Fruit fly (Drosophila melanogaster) whole organism, embryonic: ENCODE measurements around the gene crq.

ENCODE experiments used
- Asciz ChIP-seq: fragments of 200-800 bp; sonication (Bioruptor generic); optimal IDR thresholded peaks from 2 replicates; lab custom pipeline; 2017; ENCODE audit warnings: missing biosample characterization, mild to moderate bottlenecking, missing genetic modification characterization, missing genetic modification reagents
- Bteb2 ChIP-seq: fragments of 200-800 bp; sonication (Bioruptor generic); optimal IDR thresholded peaks from 2 replicates; lab custom pipeline; 2016; ENCODE audit warnings: missing biosample characterization, missing genetic modification characterization
- CG10209 ChIP-seq: fragments of 200-800 bp; sonication (Bioruptor generic); optimal IDR thresholded peaks from 3 replicates; lab custom pipeline; 2017; ENCODE audit warnings: missing biosample characterization, mild to moderate bottlenecking, missing genetic modification characterization, missing genetic modification reagents
- CG11093 ChIP-seq: fragments of 200-800 bp; sonication (Bioruptor generic); IDR thresholded peaks from 3 replicates; pipeline ENCODE4 v1.3.6; 2022; ENCODE audit warnings: missing biosample characterization, missing genetic modification characterization
- CG11247 ChIP-seq: fragments of 200-800 bp; sonication (Bioruptor generic); IDR thresholded peaks from 2 replicates; pipeline ENCODE4 v1.3.6; 2022; ENCODE audit warnings: missing biosample characterization, missing genetic modification characterization
- CG11560 ChIP-seq: fragments of 200-800 bp; sonication (Bioruptor generic); IDR thresholded peaks from 3 replicates; pipeline ENCODE4 v1.3.6; 2022; ENCODE audit warnings: missing biosample characterization, missing genetic modification characterization
- CG12155 ChIP-seq: fragments of 200-800 bp; sonication (Bioruptor generic); optimal IDR thresholded peaks from 3 replicates; lab custom pipeline; 2016; ENCODE audit warnings: missing biosample characterization, missing genetic modification characterization
- CG12391 ChIP-seq: fragments of 200-800 bp; sonication (Bioruptor generic); optimal IDR thresholded peaks from 3 replicates; lab custom pipeline; 2018; ENCODE audit warnings: missing biosample characterization, mild to moderate bottlenecking, missing genetic modification characterization, moderate library complexity
- CG12659 ChIP-seq: fragments of 200-800 bp; sonication (Bioruptor generic); optimal IDR thresholded peaks from 3 replicates; lab custom pipeline; 2017; ENCODE audit warnings: mild to moderate bottlenecking, missing biosample characterization, missing genetic modification reagents, missing genetic modification characterization
- CG12942 ChIP-seq: fragments of 200-800 bp; sonication (Bioruptor generic); optimal IDR thresholded peaks from 3 replicates; lab custom pipeline; 2016; ENCODE audit warnings: missing biosample characterization, missing genetic modification characterization
- CG13624 ChIP-seq: fragments of 200-800 bp; sonication (Bioruptor generic); optimal IDR thresholded peaks from 2 replicates; lab custom pipeline; 2016; ENCODE audit warnings: missing biosample characterization, missing genetic modification characterization
- CG14710 ChIP-seq: fragments of 200-800 bp; sonication (Bioruptor generic); optimal IDR thresholded peaks from 3 replicates; lab custom pipeline; 2019; ENCODE audit warnings: missing biosample characterization, mild to moderate bottlenecking, missing genetic modification characterization, moderate library complexity
- CG15601 ChIP-seq: fragments of 200-800 bp; sonication (Bioruptor generic); optimal IDR thresholded peaks from 3 replicates; lab custom pipeline; 2019; ENCODE audit warnings: missing biosample characterization, mild to moderate bottlenecking, missing genetic modification characterization, moderate library complexity
- CG1647 ChIP-seq: fragments of 200-800 bp; sonication (Bioruptor generic); optimal IDR thresholded peaks from 3 replicates; lab custom pipeline; 2016; ENCODE audit warnings: missing biosample characterization, missing genetic modification characterization
- CG16813 ChIP-seq: fragments of 200-800 bp; sonication (Bioruptor generic); IDR thresholded peaks from 3 replicates; pipeline ENCODE4 v1.3.6; 2022; ENCODE audit warnings: missing biosample characterization, missing genetic modification characterization; ENCODE audit not compliant: partially characterized antibody
- CG16815 ChIP-seq: fragments of 200-800 bp; sonication (Bioruptor generic); optimal IDR thresholded peaks from 3 replicates; lab custom pipeline; 2017; ENCODE audit warnings: missing biosample characterization, mild to moderate bottlenecking, missing genetic modification characterization
- CG17328 ChIP-seq: fragments of 200-800 bp; sonication (Bioruptor generic); IDR thresholded peaks from 2 replicates; pipeline ENCODE4 v1.3.6; 2022; ENCODE audit warnings: missing biosample characterization, missing genetic modification characterization
- CG18476 ChIP-seq: fragments of 200-800 bp; sonication (Bioruptor generic); optimal IDR thresholded peaks from 2 replicates; lab custom pipeline; 2016; ENCODE audit warnings: missing biosample characterization, mild to moderate bottlenecking, missing genetic modification characterization
- CG30431 ChIP-seq: fragments of 200-800 bp; sonication (Bioruptor generic); optimal IDR thresholded peaks from 2 replicates; lab custom pipeline; 2017; ENCODE audit warnings: missing biosample characterization, missing genetic modification characterization
- CG4617 ChIP-seq: fragments of 200-800 bp; sonication (Bioruptor generic); optimal IDR thresholded peaks from 3 replicates; lab custom pipeline; 2016; ENCODE audit warnings: missing biosample characterization, missing genetic modification characterization, borderline replicate concordance
- CG5953 ChIP-seq: fragments of 200-800 bp; sonication (Bioruptor generic); IDR thresholded peaks from 2 replicates; pipeline ENCODE4 v1.3.6; 2022; ENCODE audit warnings: missing biosample characterization, missing genetic modification characterization
- CG6254 ChIP-seq: fragments of 200-800 bp; sonication (Bioruptor generic); optimal IDR thresholded peaks from 3 replicates; lab custom pipeline; 2017; ENCODE audit warnings: mild to moderate bottlenecking, missing biosample characterization, missing genetic modification reagents, missing genetic modification characterization
- CG6689 ChIP-seq: fragments of 200-800 bp; sonication (Bioruptor generic); IDR thresholded peaks from 2 replicates; pipeline ENCODE4 v1.3.6; 2022; ENCODE audit warnings: missing biosample characterization, missing genetic modification characterization
- CG6854 ChIP-seq: fragments of 200-800 bp; sonication (Bioruptor generic); optimal IDR thresholded peaks from 3 replicates; lab custom pipeline; 2017; ENCODE audit warnings: missing biosample characterization, mild to moderate bottlenecking, missing genetic modification characterization
- Dek ChIP-seq: fragments of 200-800 bp; sonication (Bioruptor generic); optimal IDR thresholded peaks from 3 replicates; lab custom pipeline; 2019; ENCODE audit warnings: missing biosample characterization, mild to moderate bottlenecking, missing genetic modification characterization, moderate library complexity
- Ets65A ChIP-seq: fragments of 200-800 bp; sonication (Bioruptor generic); peaks from one replicate; lab custom pipeline; 2016; ENCODE audit warnings: missing biosample characterization, missing genetic modification characterization
- Gug ChIP-seq: fragments of 200-800 bp; sonication (Bioruptor generic); IDR thresholded peaks from 4 replicates; pipeline ENCODE4 v1.3.6; 2022; ENCODE audit warnings: missing biosample characterization, missing genetic modification characterization
- HmgD ChIP-seq: fragments of 200-800 bp; sonication (Bioruptor generic); optimal IDR thresholded peaks from 3 replicates; lab custom pipeline; 2016; ENCODE audit warnings: missing biosample characterization, missing genetic modification characterization
- Jarid2 ChIP-seq: fragments of 200-800 bp; sonication (Bioruptor generic); optimal IDR thresholded peaks from 3 replicates; lab custom pipeline; 2017; ENCODE audit warnings: mild to moderate bottlenecking, missing biosample characterization, missing genetic modification reagents, missing genetic modification characterization
- Mad ChIP-seq: fragments of 200-800 bp; sonication (Bioruptor generic); optimal IDR thresholded peaks from 2 replicates; lab custom pipeline; 2016; ENCODE audit warnings: missing biosample characterization, missing genetic modification characterization
- Neu2 ChIP-seq: fragments of 200-800 bp; sonication (Bioruptor generic); optimal IDR thresholded peaks from 3 replicates; lab custom pipeline; 2016; ENCODE audit warnings: missing biosample characterization, missing genetic modification characterization, borderline replicate concordance
- Sry-β ChIP-seq: fragments of 200-800 bp; sonication (Bioruptor generic); optimal IDR thresholded peaks from 2 replicates; lab custom pipeline; 2018; ENCODE audit warnings: missing biosample characterization, mild to moderate bottlenecking, missing genetic modification characterization, moderate library complexity
- br ChIP-seq: fragments of >200 bp; optimal IDR thresholded peaks from 2 replicates; lab custom pipeline; 2017
- chn ChIP-seq: fragments of 200-800 bp; sonication (Bioruptor generic); optimal IDR thresholded peaks from 2 replicates; lab custom pipeline; 2016; ENCODE audit warnings: missing biosample characterization, missing genetic modification characterization
- da ChIP-seq: fragments of 200-800 bp; sonication (Bioruptor generic); optimal IDR thresholded peaks from 2 replicates; lab custom pipeline; 2016; ENCODE audit warnings: missing biosample characterization, missing genetic modification characterization
- dysf ChIP-seq: fragments of 200-800 bp; sonication (Bioruptor generic); IDR thresholded peaks from 3 replicates; pipeline ENCODE4 v1.3.6; 2022; ENCODE audit warnings: missing biosample characterization, missing genetic modification characterization
- ems ChIP-seq: fragments of 200-800 bp; sonication (Bioruptor generic); optimal IDR thresholded peaks from 3 replicates; lab custom pipeline; 2016; ENCODE audit warnings: missing biosample characterization, missing genetic modification characterization
- esg ChIP-seq: fragments of 200-800 bp; sonication (Bioruptor generic); conservative IDR thresholded peaks from 2 replicates; pipeline ENCODE4 v1.3.6; 2022; ENCODE audit warnings: missing biosample characterization, missing genetic modification characterization
- fru ChIP-seq: fragments of >200 bp; optimal IDR thresholded peaks from 2 replicates; lab custom pipeline; 2017
- gcm2 ChIP-seq: fragments of 200-800 bp; sonication (Bioruptor generic); optimal IDR thresholded peaks from 2 replicates; lab custom pipeline; 2016; ENCODE audit warnings: missing biosample characterization, missing genetic modification characterization
- gro ChIP-seq: fragments of 200-800 bp; sonication (Bioruptor generic); optimal IDR thresholded peaks from 2 replicates; lab custom pipeline; 2016; ENCODE audit warnings: missing biosample characterization, missing genetic modification characterization
- gt ChIP-seq: fragments of 200-800 bp; sonication (Bioruptor generic); IDR thresholded peaks from 2 replicates; pipeline ENCODE4 v1.3.6; 2022; ENCODE audit warnings: missing biosample characterization, missing genetic modification characterization
- hb ChIP-seq: fragments of 200-800 bp; sonication (Bioruptor generic); IDR thresholded peaks from 3 replicates; pipeline ENCODE4 v1.3.6; 2022; ENCODE audit warnings: missing biosample characterization, missing genetic modification characterization; ENCODE audit not compliant: partially characterized antibody
- her ChIP-seq: fragments of 200-800 bp; sonication (Bioruptor generic); optimal IDR thresholded peaks from 2 replicates; lab custom pipeline; 2016; ENCODE audit warnings: missing biosample characterization, missing genetic modification characterization
- inv ChIP-seq: fragments of 200-800 bp; sonication (Bioruptor generic); IDR thresholded peaks from 2 replicates; pipeline ENCODE4 v1.3.6; 2022; ENCODE audit warnings: missing biosample characterization, missing genetic modification characterization; ENCODE audit not compliant: partially characterized antibody
- nerfin-2 ChIP-seq: fragments of 200-800 bp; sonication (Bioruptor generic); IDR thresholded peaks from 2 replicates; pipeline ENCODE4 v1.3.6; 2022; ENCODE audit warnings: missing biosample characterization, missing genetic modification characterization; ENCODE audit not compliant: partially characterized antibody
- org-1 ChIP-seq: fragments of 200-800 bp; sonication (Bioruptor generic); optimal IDR thresholded peaks from 2 replicates; lab custom pipeline; 2017; ENCODE audit warnings: missing biosample characterization, missing genetic modification characterization
- sens-2 ChIP-seq: fragments of 200-800 bp; sonication (Bioruptor generic); IDR thresholded peaks from 2 replicates; pipeline ENCODE4 v1.3.6; 2022; ENCODE audit warnings: missing biosample characterization, missing genetic modification characterization
- slbo ChIP-seq: fragments of 200-800 bp; sonication (Bioruptor generic); IDR thresholded peaks from 2 replicates; pipeline ENCODE4 v1.3.6; 2022; ENCODE audit warnings: missing biosample characterization, missing genetic modification characterization
- sob ChIP-seq: fragments of 200-800 bp; sonication (Bioruptor generic); IDR thresholded peaks from 2 replicates; pipeline ENCODE4 v1.3.6; 2022; ENCODE audit warnings: missing biosample characterization, missing genetic modification characterization
- wor ChIP-seq: fragments of 200-800 bp; sonication (Bioruptor generic); IDR thresholded peaks from 2 replicates; pipeline ENCODE4 v1.3.6; 2022; ENCODE audit warnings: missing biosample characterization, missing genetic modification characterization

Gene crq

dm6 chr2L:430820-431628 lies 21.8 kb downstream of the crq start, which contains the start of gene ex (continued):
- TF ChIP-seq nerfin-2 (GFP tag; lab: Robert Waterston, UW): no peak
- no peak for TF ChIP-seq Bteb2 (GFP tag; lab: Kevin White, UChicago)
- peak; percentile 31 for TF ChIP-seq org-1 (GFP tag; lab: Kevin White, UChicago)
- TF ChIP-seq wor (GFP tag; lab: Robert Waterston, UW): no peak
- peak; percentile 57 for TF ChIP-seq CG12659 (GFP tag; lab: Kevin White, UChicago)
- peak; percentile 19 for TF ChIP-seq Mad (GFP tag; lab: Kevin White, UChicago)
- peak; percentile 48 for TF ChIP-seq CG14710 (tag; lab: Kevin White, UChicago)
- no peak for TF ChIP-seq CG16813 (GFP tag; lab: Robert Waterston, UW)
- no peak for TF ChIP-seq CG11093 (GFP tag; lab: Robert Waterston, UW)
- TF ChIP-seq CG10209 (GFP tag; lab: Kevin White, UChicago): peak; percentile 56
- no peak for TF ChIP-seq sens-2
- no peak for TF ChIP-seq CG30431 (GFP tag; lab: Kevin White, UChicago)
- no peak for TF ChIP-seq CG11247 (GFP tag; lab: Robert Waterston, UW)
- peak; percentile 96 for TF ChIP-seq Jarid2 (GFP tag; lab: Kevin White, UChicago)
- no peak for TF ChIP-seq hb (GFP tag; lab: Robert Waterston, UW)
- TF ChIP-seq CG18476 (GFP tag; lab: Kevin White, UChicago): no peak
- no peak for TF ChIP-seq CG6689 (GFP tag; lab: Robert Waterston, UW)
- TF ChIP-seq CG6254 (GFP tag; lab: Kevin White, UChicago): peak; percentile 57
- TF ChIP-seq CG11560 (tag; lab: Robert Waterston, UW): no peak
- peak; percentile 14 for TF ChIP-seq CG13624 (GFP tag; lab: Kevin White, UChicago)
- TF ChIP-seq CG12942: no peak
- no peak for TF ChIP-seq dysf
- TF ChIP-seq her (GFP tag; lab: Kevin White, UChicago): peak; percentile 47
- peak; percentile 78 for TF ChIP-seq CG15601 (tag; lab: Kevin White, UChicago)
- no peak for TF ChIP-seq slbo (GFP tag; lab: Robert Waterston, UW)
- TF ChIP-seq CG4617 (GFP tag; lab: Kevin White, UChicago): no peak
- TF ChIP-seq Dek: peak; percentile 44
- TF ChIP-seq CG6854 (GFP tag; lab: Kevin White, UChicago): peak; percentile 58
- peak; percentile 5 for TF ChIP-seq Sry-β (GFP tag; lab: Kevin White, UChicago)
- no peak for TF ChIP-seq fru
- no peak for TF ChIP-seq br (lab: Kevin White, UChicago)
- no peak for TF ChIP-seq Ets65A (GFP tag; lab: Kevin White, UChicago)
- no peak for TF ChIP-seq CG5953 (GFP tag; lab: Robert Waterston, UW)
- TF ChIP-seq gt (GFP tag; lab: Robert Waterston, UW): no peak
- TF ChIP-seq CG12155: no peak
- TF ChIP-seq gcm2: no peak
- no peak for TF ChIP-seq ems
- no peak for TF ChIP-seq Neu2 (GFP tag; lab: Kevin White, UChicago)
- TF ChIP-seq CG1647 (GFP tag; lab: Kevin White, UChicago): no peak
- TF ChIP-seq esg: no peak
- TF ChIP-seq CG17328 (GFP tag; lab: Robert Waterston, UW): no peak
- TF ChIP-seq chn (GFP tag; lab: Kevin White, UChicago): no peak
- TF ChIP-seq HmgD (GFP tag; lab: Kevin White, UChicago): peak; percentile 22
- peak; percentile 89 for TF ChIP-seq Asciz (GFP tag; lab: Kevin White, UChicago)
- no peak for TF ChIP-seq CG16815 (GFP tag; lab: Kevin White, UChicago)
- TF ChIP-seq da (GFP tag; lab: Kevin White, UChicago): no peak
- peak; percentile 72; the same call in 1 of the 2 replicates for TF ChIP-seq sob (GFP tag; lab: Robert Waterston, UW)
- no peak for TF ChIP-seq inv (GFP tag; lab: Robert Waterston, UW)
- TF ChIP-seq Gug (GFP tag; lab: Robert Waterston, UW): no peak
- TF ChIP-seq CG12391 (tag; lab: Kevin White, UChicago): peak; percentile 11
- no peak for TF ChIP-seq gro (GFP tag; lab: Kevin White, UChicago)
